Worm (Caenorhabditis elegans) whole organism, L2 larva: ENCODE results near the gene syx-2.

Source experiments
- C34F6.9 ChIP-seq: fragments of 150-350 bp; optimal IDR thresholded peaks from 2 replicates; lab custom pipeline; 2014; ENCODE audit warnings: missing biosample characterization, missing genetic modification characterization
- F13H6.1 ChIP-seq: sonication (generic microtip); optimal IDR thresholded peaks from 2 replicates; lab custom pipeline; 2016; ENCODE audit warnings: missing genetic modification characterization, missing compliant biosample characterization
- R02D3.7 ChIP-seq: fragments of 150-350 bp; optimal IDR thresholded peaks from 2 replicates; lab custom pipeline; 2014; ENCODE audit warnings: missing biosample characterization, missing genetic modification characterization
- Y55F3AM.14 ChIP-seq: fragments of 200-800 bp; sonication (Bioruptor generic); optimal IDR thresholded peaks from 2 replicates; lab custom pipeline; 2018; ENCODE audit warnings: mild to moderate bottlenecking, missing genetic modification characterization, missing compliant biosample characterization
- ZK546.5 ChIP-seq: sonication (generic microtip); optimal IDR thresholded peaks from 2 replicates; lab custom pipeline; 2017; ENCODE audit warnings: missing biosample characterization, missing genetic modification characterization
- alr-1 ChIP-seq: fragments of 150-350 bp; optimal IDR thresholded peaks from 2 replicates; lab custom pipeline; 2014; ENCODE audit warnings: missing biosample characterization, missing genetic modification characterization
- aly-2 ChIP-seq: fragments of 150-350 bp; optimal IDR thresholded peaks from 2 replicates; lab custom pipeline; 2014; ENCODE audit warnings: missing biosample characterization, missing genetic modification characterization
- ama-1 ChIP-seq: fragments of 150-350 bp; optimal IDR thresholded peaks from 2 replicates; lab custom pipeline; 2018; ENCODE audit warnings: inconsistent platforms
- blmp-1 ChIP-seq: sonication (generic microtip); optimal IDR thresholded peaks from 2 replicates; lab custom pipeline; 2017; ENCODE audit warnings: missing genetic modification characterization, mild to moderate bottlenecking, missing compliant biosample characterization, antibody characterized with exemption, moderate library complexity; ENCODE audit not compliant: insufficient read depth
- ceh-16 ChIP-seq: fragments of 150-350 bp; optimal IDR thresholded peaks from 2 replicates; lab custom pipeline; 2014; ENCODE audit warnings: missing biosample characterization, missing genetic modification characterization
- ceh-82 ChIP-seq: fragments of 150-350 bp; optimal IDR thresholded peaks from 2 replicates; lab custom pipeline; 2014; ENCODE audit warnings: missing biosample characterization, missing genetic modification characterization
- crh-2 ChIP-seq: sonication (generic microtip); optimal IDR thresholded peaks from 2 replicates; lab custom pipeline; 2017; ENCODE audit warnings: missing biosample characterization, missing genetic modification characterization
- dmd-4 ChIP-seq: sonication (generic microtip); optimal IDR thresholded peaks from 2 replicates; lab custom pipeline; 2017; ENCODE audit warnings: missing biosample characterization, missing genetic modification characterization
- egl-27 ChIP-seq: sonication (generic microtip); optimal IDR thresholded peaks from 3 replicates; lab custom pipeline; 2017; ENCODE audit warnings: missing biosample characterization, missing genetic modification reagents, missing genetic modification characterization
- elt-1 ChIP-seq: fragments of 150-350 bp; optimal IDR thresholded peaks from 2 replicates; lab custom pipeline; 2014; ENCODE audit warnings: missing biosample characterization, missing genetic modification characterization
- elt-3 ChIP-seq: sonication (generic microtip); optimal IDR thresholded peaks from 2 replicates; lab custom pipeline; 2017; ENCODE audit warnings: missing biosample characterization, missing genetic modification characterization
- fos-1 ChIP-seq: fragments of 150-350 bp; optimal IDR thresholded peaks from 2 replicates; lab custom pipeline; 2014; ENCODE audit warnings: missing biosample characterization, missing genetic modification characterization
- gmeb-1 ChIP-seq: fragments of 150-350 bp; optimal IDR thresholded peaks from 2 replicates; lab custom pipeline; 2014; ENCODE audit warnings: missing biosample characterization, missing genetic modification characterization
- lin-11 ChIP-seq: fragments of 150-350 bp; sonication (generic microtip); optimal IDR thresholded peaks from 2 replicates; lab custom pipeline; 2014; ENCODE audit warnings: missing biosample characterization, missing genetic modification characterization, inconsistent platforms, mixed read lengths
- lin-13 ChIP-seq: fragments of 150-350 bp; optimal IDR thresholded peaks from 2 replicates; lab custom pipeline; 2014; ENCODE audit warnings: missing biosample characterization, missing genetic modification reagents, missing genetic modification characterization
- lin-39 ChIP-seq: fragments of 150-350 bp; optimal IDR thresholded peaks from 2 replicates; lab custom pipeline; 2014; ENCODE audit warnings: missing biosample characterization, missing genetic modification reagents, missing genetic modification characterization
- lsy-2 ChIP-seq, 2 experiments: fragments of 150-350 bp in 1 of 2; sonication (generic microtip) in 1 of 2; optimal IDR thresholded peaks; 2 replicates each; lab custom pipeline; 2014 to 2017; ENCODE audit warnings: missing biosample characterization in 2 of 2, missing genetic modification characterization in 2 of 2
- mab-5 ChIP-seq: fragments of 150-350 bp; optimal IDR thresholded peaks from 2 replicates; lab custom pipeline; 2014; ENCODE audit warnings: missing biosample characterization, missing genetic modification characterization
- mbf-1 ChIP-seq: sonication (generic microtip); optimal IDR thresholded peaks from 2 replicates; lab custom pipeline; 2017; ENCODE audit warnings: missing biosample characterization, missing genetic modification characterization
- mdl-1 ChIP-seq, 2 experiments: fragments of 150-350 bp in 1 of 2; sonication (generic microtip) in 1 of 2; optimal IDR thresholded peaks; 2 replicates each; lab custom pipeline; 2017; ENCODE audit warnings: missing biosample characterization in 2 of 2, missing genetic modification characterization in 2 of 2
- nhr-10 ChIP-seq: sonication (generic microtip); optimal IDR thresholded peaks from 2 replicates; lab custom pipeline; 2017; ENCODE audit warnings: missing biosample characterization, missing genetic modification characterization
- nhr-11 ChIP-seq: fragments of 150-350 bp; optimal IDR thresholded peaks from 2 replicates; lab custom pipeline; 2014; ENCODE audit warnings: missing biosample characterization, missing genetic modification characterization
- nhr-12 ChIP-seq: fragments of 150-350 bp; optimal IDR thresholded peaks from 2 replicates; lab custom pipeline; 2014; ENCODE audit warnings: missing biosample characterization, missing genetic modification characterization
- nhr-129 ChIP-seq: fragments of 150-350 bp; optimal IDR thresholded peaks from 2 replicates; lab custom pipeline; 2014; ENCODE audit warnings: missing biosample characterization, missing genetic modification characterization
- nhr-21 ChIP-seq: fragments of 150-350 bp; optimal IDR thresholded peaks from 2 replicates; lab custom pipeline; 2014; ENCODE audit warnings: missing biosample characterization, missing genetic modification characterization
- nhr-23 ChIP-seq: fragments of 150-350 bp; optimal IDR thresholded peaks from 2 replicates; lab custom pipeline; 2014; ENCODE audit warnings: missing biosample characterization, missing genetic modification reagents, missing genetic modification characterization
- nhr-237 ChIP-seq: fragments of 150-350 bp; optimal IDR thresholded peaks from 2 replicates; lab custom pipeline; 2014; ENCODE audit warnings: missing biosample characterization, missing genetic modification characterization
- nhr-25 ChIP-seq: fragments of 150-350 bp; sonication (generic microtip); optimal IDR thresholded peaks from 3 replicates; lab custom pipeline; 2014; ENCODE audit warnings: missing biosample characterization, missing genetic modification characterization
- nhr-6 ChIP-seq: fragments of 150-350 bp; optimal IDR thresholded peaks from 2 replicates; lab custom pipeline; 2014; ENCODE audit warnings: missing biosample characterization, missing genetic modification characterization
- nhr-77 ChIP-seq: fragments of 150-350 bp; optimal IDR thresholded peaks from 2 replicates; lab custom pipeline; 2014; ENCODE audit warnings: missing biosample characterization, missing genetic modification characterization
- peb-1 ChIP-seq: fragments of 150-350 bp; optimal IDR thresholded peaks from 2 replicates; lab custom pipeline; 2014; ENCODE audit warnings: missing biosample characterization, missing genetic modification characterization
- sem-4 ChIP-seq: fragments of 150-350 bp; optimal IDR thresholded peaks from 2 replicates; lab custom pipeline; 2014; ENCODE audit warnings: missing biosample characterization, missing genetic modification reagents, missing genetic modification characterization
- skn-1 ChIP-seq: sonication (generic microtip); optimal IDR thresholded peaks from 2 replicates; lab custom pipeline; 2017; ENCODE audit warnings: missing biosample characterization, missing genetic modification characterization
- sma-3 ChIP-seq: sonication (generic microtip); optimal IDR thresholded peaks from 2 replicates; lab custom pipeline; 2016; ENCODE audit warnings: missing genetic modification reagents, missing genetic modification characterization, missing compliant biosample characterization
- sma-9 ChIP-seq, 2 experiments: fragments of 150-350 bp in 1 of 2; sonication (generic microtip) in 1 of 2; optimal IDR thresholded peaks; 2 replicates each; lab custom pipeline; 2014 to 2016; ENCODE audit warnings: missing genetic modification characterization in 2 of 2, mild to moderate bottlenecking in 1 of 2, missing biosample characterization in 1 of 2, missing compliant biosample characterization in 1 of 2, missing genetic modification reagents in 1 of 2, moderate library complexity in 1 of 2
- snpc-4 ChIP-seq: fragments of 150-350 bp; optimal IDR thresholded peaks from 2 replicates; lab custom pipeline; 2014; ENCODE audit warnings: missing biosample characterization, missing genetic modification characterization
- unc-39 ChIP-seq: fragments of 150-350 bp; optimal IDR thresholded peaks from 2 replicates; lab custom pipeline; 2014; ENCODE audit warnings: missing biosample characterization, missing genetic modification characterization
- unc-55 ChIP-seq: fragments of 150-350 bp; sonication (generic microtip); optimal IDR thresholded peaks from 3 replicates; lab custom pipeline; 2014; ENCODE audit warnings: missing biosample characterization, missing genetic modification reagents, missing genetic modification characterization
- unc-62 ChIP-seq: fragments of 150-350 bp; optimal IDR thresholded peaks from 2 replicates; lab custom pipeline; 2014; ENCODE audit warnings: missing biosample characterization, missing genetic modification reagents, missing genetic modification characterization
- zag-1 ChIP-seq: fragments of 150-350 bp; optimal IDR thresholded peaks from 2 replicates; lab custom pipeline; 2014; ENCODE audit warnings: missing biosample characterization, missing genetic modification characterization
- ztf-1 ChIP-seq: fragments of 200-800 bp; sonication (Bioruptor generic); conservative IDR thresholded peaks from 2 replicates; pipeline ENCODE4 v1.3.6; 2022; ENCODE audit warnings: missing genetic modification characterization, missing compliant biosample characterization
- ztf-11 ChIP-seq: sonication (generic microtip); optimal IDR thresholded peaks from 2 replicates; lab custom pipeline; 2017; ENCODE audit warnings: missing biosample characterization, missing genetic modification characterization
- ztf-4 ChIP-seq: fragments of 150-350 bp; optimal IDR thresholded peaks from 2 replicates; lab custom pipeline; 2014; ENCODE audit warnings: missing biosample characterization, missing genetic modification characterization

The syx-2 gene

DNA sequence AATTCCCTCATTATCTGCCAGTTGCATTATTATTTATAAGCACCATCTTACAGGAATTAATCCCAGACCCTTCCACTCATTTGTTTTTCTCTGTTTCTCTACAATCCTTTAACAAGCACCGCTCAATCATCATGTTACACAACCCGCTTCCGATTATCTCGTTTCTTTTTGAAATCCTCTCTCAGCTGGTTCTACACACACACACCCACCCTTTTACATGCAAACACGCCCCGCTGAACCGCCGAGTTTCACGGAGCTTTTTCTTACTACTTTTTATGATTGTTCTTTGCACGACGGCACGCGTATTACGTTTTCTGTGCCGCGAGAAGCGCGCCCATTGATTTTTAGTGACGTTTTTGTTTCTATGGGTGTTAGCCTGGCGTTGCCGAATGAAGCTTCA, 13.8 kb downstream of the syx-2 start (continued):
- TF ChIP-seq dmd-4 (tag; lab: Kevin White, UChicago), result no peak
- TF ChIP-seq nhr-129 (tag; lab: Kevin White, UChicago), result peak; percentile 63
- no peak for TF ChIP-seq unc-62 (GFP tag; lab: Kevin White, UChicago)
- no peak for TF ChIP-seq nhr-23
- TF ChIP-seq ceh-82 (tag; lab: Kevin White, UChicago), result no peak
- TF ChIP-seq, all 48 proteins: peak for 13

DNA sequence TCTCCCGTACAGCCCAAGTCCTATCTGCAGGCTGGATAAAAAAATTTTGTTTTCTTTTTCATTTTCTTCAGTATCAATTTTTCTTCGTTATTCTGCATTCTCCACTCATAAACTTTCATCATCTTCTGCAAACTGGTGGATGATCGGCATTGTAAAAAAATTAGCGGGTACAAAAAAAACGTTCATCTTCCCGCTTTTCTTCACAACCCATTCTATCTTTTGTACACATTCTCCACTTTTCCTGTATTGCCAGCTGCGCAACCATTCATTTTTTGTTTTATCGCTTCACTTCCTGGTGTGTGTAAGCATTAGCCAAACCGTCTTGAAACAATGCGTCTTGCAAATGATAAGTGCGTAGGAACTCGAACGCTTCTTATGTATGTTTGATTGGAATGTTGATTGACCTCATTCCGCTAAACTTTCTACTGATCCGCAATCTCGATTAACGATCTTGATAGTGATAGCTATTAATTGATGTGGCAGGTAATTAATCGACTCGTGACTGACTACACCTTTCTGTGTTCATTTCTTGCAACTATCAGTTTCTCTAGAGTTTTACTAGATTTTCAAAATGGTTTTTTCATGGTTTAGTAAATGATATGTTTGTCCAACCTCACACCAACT, 14.6 kb downstream of the syx-2 start:
- TF ChIP-seq fos-1 (peak; percentile 52), R02D3.7 (no peak), elt-1 (tag; lab: Kevin White, UChicago) (peak; percentile 59), C34F6.9 (no peak), blmp-1 (peak; percentile 87), egl-27 (peak; percentile 58), aly-2 (tag; lab: Kevin White, UChicago) (no peak), nhr-25 (tag; lab: Kevin White, UChicago) (peak; percentile 55), ama-1 (no peak), sma-9 (GFP tag; optimal IDR thresholded peaks at IDR 0.05; lab: Kevin White, UChicago) (peak; percentile 90), sma-9 (tag; optimal IDR thresholded peaks at IDR 0.05; lab: Kevin White, UChicago) (no peak), unc-39 (tag; lab: Kevin White, UChicago) (no peak), ceh-16 (tag; lab: Kevin White, UChicago) (peak; percentile 97), nhr-23 (no peak), unc-55 (GFP tag; lab: Kevin White, UChicago) (no peak), mdl-1 (tag; optimal IDR thresholded peaks at IDR 0.05; lab: Kevin White, UChicago) (peak in 1 of 2 experiments; percentile 17), crh-2 (tag; lab: Kevin White, UChicago) (peak; percentile 42), unc-62 (GFP tag; lab: Kevin White, UChicago) (peak; percentile 69), Y55F3AM.14 (GFP tag; lab: Kevin White, UChicago) (no peak), sem-4 (tag; lab: Kevin White, UChicago) (peak; percentile 37), skn-1 (no peak), nhr-12 (tag; lab: Kevin White, UChicago) (no peak), snpc-4 (tag; lab: Kevin White, UChicago) (no peak), nhr-11 (tag; lab: Kevin White, UChicago) (no peak), nhr-77 (no peak), lin-11 (tag; lab: Kevin White, UChicago) (no peak), nhr-10 (tag; lab: Kevin White, UChicago) (no peak), nhr-6 (peak; percentile 55), zag-1 (no peak), sma-3 (GFP tag; lab: Kevin White, UChicago) (peak; percentile 61), alr-1 (tag; lab: Kevin White, UChicago) (no peak), mbf-1 (tag; lab: Kevin White, UChicago) (no peak), ceh-82 (tag; lab: Kevin White, UChicago) (no peak), nhr-129 (tag; lab: Kevin White, UChicago) (no peak), lin-13 (no peak), nhr-237 (tag; lab: Kevin White, UChicago) (no peak), ztf-11 (tag; lab: Kevin White, UChicago) (no peak), mab-5 (tag; lab: Kevin White, UChicago) (peak; percentile 13), lsy-2 (tag; optimal IDR thresholded peaks at IDR 0.05; lab: Kevin White, UChicago) (no peak), nhr-21 (tag; lab: Kevin White, UChicago) (peak; percentile 76), lin-39 (tag; lab: Kevin White, UChicago) (no peak), dmd-4 (tag; lab: Kevin White, UChicago) (no peak), ztf-1 (GFP tag; lab: Robert Waterston, UW) (no peak), F13H6.1 (no peak), peb-1 (tag; lab: Kevin White, UChicago) (no peak), ztf-4 (tag; lab: Kevin White, UChicago) (no peak), gmeb-1 (peak; percentile 14), ZK546.5 (tag; lab: Kevin White, UChicago) (no peak), elt-3 (tag; lab: Kevin White, UChicago) (no peak)
